Worm (Caenorhabditis elegans) whole organism, early embryonic: ENCODE results near the gene chil-14.

Experiments
- B0310.2 ChIP-seq: sonication (generic microtip); optimal IDR thresholded peaks from 2 replicates; lab custom pipeline; 2016; ENCODE audit warnings: mild to moderate bottlenecking, missing genetic modification characterization, missing compliant biosample characterization
- ama-1 ChIP-seq: fragments of 150-350 bp; optimal IDR thresholded peaks from 2 replicates; lab custom pipeline; 2014
- hmbx-1 ChIP-seq: sonication (generic microtip); optimal IDR thresholded peaks from 2 replicates; lab custom pipeline; 2016; ENCODE audit warnings: mild to moderate bottlenecking, missing genetic modification characterization, missing compliant biosample characterization
- scrt-1 ChIP-seq: fragments of 200-800 bp; sonication (Bioruptor generic); IDR thresholded peaks from 2 replicates; pipeline ENCODE4 v1.3.6; 2022; ENCODE audit warnings: missing genetic modification characterization, missing compliant biosample characterization
- tbx-11 ChIP-seq: fragments of 200-800 bp; sonication (Bioruptor generic); IDR thresholded peaks from 2 replicates; pipeline ENCODE4 v1.3.6; 2022; ENCODE audit warnings: missing genetic modification characterization, missing compliant biosample characterization
- tra-4 ChIP-seq: sonication (generic microtip); optimal IDR thresholded peaks from 2 replicates; lab custom pipeline; 2017; ENCODE audit warnings: missing genetic modification characterization, missing compliant biosample characterization

DNA sequence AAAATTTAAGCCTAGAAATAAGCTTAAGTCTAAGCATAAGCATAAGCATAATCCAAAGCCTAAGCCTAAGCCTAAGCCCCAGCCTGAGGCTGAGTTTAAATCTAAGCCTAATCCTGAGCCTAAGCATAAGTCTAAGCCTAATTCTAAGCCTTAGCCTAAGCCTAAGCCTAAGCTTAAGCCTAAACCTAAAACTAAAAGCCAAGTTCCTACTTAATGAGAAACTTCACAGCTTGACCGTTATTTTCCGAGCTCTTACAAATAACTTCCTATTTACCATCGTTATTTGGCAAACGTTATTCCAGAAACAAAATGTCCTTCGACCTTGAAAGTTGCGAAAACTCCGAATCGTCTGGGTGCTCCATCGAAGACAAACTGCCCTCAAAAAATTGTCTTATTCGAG lies 26.9 kb downstream of the chil-14 start, which contains the start of gene C38C3.4:
- TF ChIP-seq hmbx-1 (tag; lab: Kevin White, UChicago) (no peak), ama-1 (lab: Kevin White, UChicago) (no peak), tra-4 (no peak), tbx-11 (no peak), B0310.2 (tag; lab: Kevin White, UChicago) (no peak), scrt-1 (no peak)
